Worm (Caenorhabditis elegans) whole organism, L4/young adult: ENCODE results near the gene ctsa-4.2.

Experiments used
- dao-5 ChIP-seq: sonication (generic microtip); optimal IDR thresholded peaks from 2 replicates; lab custom pipeline; 2016; ENCODE audit warnings: missing genotype, missing genetic modification characterization, moderate library complexity, missing compliant biosample characterization
- him-1 ChIP-seq: sonication (generic microtip); optimal IDR thresholded peaks from 2 replicates; lab custom pipeline; 2016; ENCODE audit warnings: missing genotype, missing genetic modification reagents, missing genetic modification characterization, missing compliant biosample characterization

- TF ChIP-seq him-1 (tag; lab: Kevin White, UChicago) (no peak), dao-5 (tag; lab: Kevin White, UChicago) (no peak)
Observed at ce11 chrIII:6587564-6587963, 24.8 kb upstream of the ctsa-4.2 start, which contains the start of gene ddo-3.
